Fruit fly (Drosophila melanogaster) whole organism, prepupa: ENCODE results near the gene CG17570.

Experiments used
- Blimp-1 ChIP-seq: fragments of 200-800 bp; sonication (Bioruptor generic); optimal IDR thresholded peaks from 3 replicates; lab custom pipeline; 2017; ENCODE audit warnings: missing biosample characterization, missing genetic modification characterization, mild to moderate bottlenecking, moderate library complexity, missing genetic modification reagents
- CG10669 ChIP-seq: fragments of 200-800 bp; sonication (Bioruptor generic); optimal IDR thresholded peaks from 3 replicates; lab custom pipeline; 2018; ENCODE audit warnings: missing biosample characterization, mild to moderate bottlenecking, missing genetic modification characterization, moderate library complexity
- CG11762 ChIP-seq: fragments of 200-800 bp; sonication (Bioruptor generic); optimal IDR thresholded peaks from 3 replicates; lab custom pipeline; 2016; ENCODE audit warnings: missing biosample characterization, missing genetic modification characterization; ENCODE audit not compliant: insufficient read depth
- CG11902 ChIP-seq: fragments of 200-800 bp; sonication (Bioruptor generic); optimal IDR thresholded peaks from 3 replicates; lab custom pipeline; 2016; ENCODE audit warnings: missing biosample characterization, missing genetic modification characterization
- CG1621 ChIP-seq: fragments of 200-800 bp; sonication (Bioruptor generic); optimal IDR thresholded peaks from 3 replicates; lab custom pipeline; 2018; ENCODE audit warnings: missing biosample characterization, mild to moderate bottlenecking, missing genetic modification characterization
- CG16779 ChIP-seq: fragments of 200-800 bp; sonication (Bioruptor generic); optimal IDR thresholded peaks from 3 replicates; lab custom pipeline; 2017; ENCODE audit warnings: missing biosample characterization, mild to moderate bottlenecking, missing genetic modification characterization
- CG32006 ChIP-seq: fragments of 200-800 bp; sonication (Bioruptor generic); optimal IDR thresholded peaks from 3 replicates; lab custom pipeline; 2017; ENCODE audit warnings: missing biosample characterization, mild to moderate bottlenecking, missing genetic modification characterization
- CG3919 ChIP-seq: fragments of 200-800 bp; sonication (Bioruptor generic); optimal IDR thresholded peaks from 3 replicates; lab custom pipeline; 2016; ENCODE audit warnings: missing biosample characterization, missing genetic modification characterization
- CG4318 ChIP-seq: fragments of 200-800 bp; sonication (Bioruptor generic); optimal IDR thresholded peaks from 3 replicates; lab custom pipeline; 2017; ENCODE audit warnings: missing biosample characterization, mild to moderate bottlenecking, missing genetic modification characterization
- CG6163 ChIP-seq: fragments of 200-800 bp; sonication (Bioruptor generic); IDR thresholded peaks from 3 replicates; pipeline ENCODE4 v1.3.6; 2022; ENCODE audit warnings: missing biosample characterization, missing genetic modification characterization
- CG6276 ChIP-seq: fragments of 200-800 bp; sonication (Bioruptor generic); optimal IDR thresholded peaks from 2 replicates; lab custom pipeline; 2017; ENCODE audit warnings: missing biosample characterization, mild to moderate bottlenecking, missing genetic modification characterization
- CG6792 ChIP-seq: fragments of 200-800 bp; sonication (Bioruptor generic); optimal IDR thresholded peaks from 3 replicates; lab custom pipeline; 2016; ENCODE audit warnings: missing biosample characterization, missing genetic modification characterization
- CG6808 ChIP-seq: fragments of 200-800 bp; sonication (Bioruptor generic); optimal IDR thresholded peaks from 3 replicates; lab custom pipeline; 2017; ENCODE audit warnings: missing biosample characterization, missing genetic modification characterization, mild to moderate bottlenecking, moderate library complexity, missing genetic modification reagents
- CG6854 ChIP-seq: fragments of 200-800 bp; sonication (Bioruptor generic); optimal IDR thresholded peaks from 2 replicates; lab custom pipeline; 2017; ENCODE audit warnings: missing biosample characterization, mild to moderate bottlenecking, missing genetic modification characterization
- CG7368 ChIP-seq: fragments of 200-800 bp; sonication (Bioruptor generic); optimal IDR thresholded peaks from 3 replicates; lab custom pipeline; 2016; ENCODE audit warnings: missing biosample characterization, missing genetic modification characterization
- CG8119 ChIP-seq: fragments of 200-800 bp; sonication (Bioruptor generic); IDR thresholded peaks from 3 replicates; pipeline ENCODE4 v1.3.6; 2022; ENCODE audit warnings: missing biosample characterization, missing genetic modification characterization
- CG8632 ChIP-seq: fragments of 200-800 bp; sonication (Bioruptor generic); optimal IDR thresholded peaks from 3 replicates; lab custom pipeline; 2016; ENCODE audit warnings: missing biosample characterization, missing genetic modification characterization
- CG9139 ChIP-seq: fragments of 200-800 bp; sonication (Bioruptor generic); optimal IDR thresholded peaks from 3 replicates; lab custom pipeline; 2017; ENCODE audit warnings: missing biosample characterization, mild to moderate bottlenecking, missing genetic modification characterization
- Eip75B ChIP-seq: fragments of 200-800 bp; sonication (Bioruptor generic); optimal IDR thresholded peaks from 3 replicates; lab custom pipeline; 2016; ENCODE audit warnings: missing biosample characterization, missing genetic modification characterization
- Eip78C ChIP-seq: fragments of 200-800 bp; sonication (Bioruptor generic); peaks from one replicate; lab custom pipeline; 2016; ENCODE audit warnings: missing biosample characterization, missing genetic modification characterization
- Eip93F ChIP-seq: fragments of 200-800 bp; sonication (Bioruptor generic); optimal IDR thresholded peaks from 2 replicates; lab custom pipeline; 2016; ENCODE audit warnings: missing biosample characterization, mild to moderate bottlenecking, missing genetic modification characterization
- Ets96B ChIP-seq: fragments of 200-800 bp; optimal IDR thresholded peaks from 2 replicates; lab custom pipeline; 2019; ENCODE audit warnings: missing biosample characterization, mild to moderate bottlenecking, missing genetic modification characterization, moderate library complexity
- Gug ChIP-seq: fragments of 200-800 bp; sonication (Bioruptor generic); IDR thresholded peaks from 2 replicates; pipeline ENCODE4 v1.3.6; 2022; ENCODE audit warnings: missing biosample characterization, missing genetic modification characterization
- Hr38 ChIP-seq: sonication (Bioruptor generic); optimal IDR thresholded peaks from 2 replicates; lab custom pipeline; 2016; ENCODE audit warnings: missing biosample characterization, missing genetic modification characterization
- Hr39 ChIP-seq: fragments of 200-800 bp; sonication (Bioruptor generic); optimal IDR thresholded peaks from 2 replicates; lab custom pipeline; 2016; ENCODE audit warnings: missing biosample characterization, missing genetic modification characterization
- Hr4 ChIP-seq: fragments of 200-800 bp; sonication (Bioruptor generic); optimal IDR thresholded peaks from 3 replicates; lab custom pipeline; 2016; ENCODE audit warnings: missing biosample characterization, missing genetic modification characterization
- Lpt ChIP-seq: fragments of 200-800 bp; sonication (Bioruptor generic); optimal IDR thresholded peaks from 3 replicates; lab custom pipeline; 2016; ENCODE audit warnings: missing biosample characterization, missing genetic modification characterization
- OdsH ChIP-seq: fragments of 200-800 bp; sonication (Bioruptor generic); optimal IDR thresholded peaks from 3 replicates; lab custom pipeline; 2016; ENCODE audit warnings: missing biosample characterization, missing genetic modification characterization
- Smox ChIP-seq: fragments of 200-800 bp; sonication (Bioruptor generic); optimal IDR thresholded peaks from 3 replicates; lab custom pipeline; 2016; ENCODE audit warnings: missing biosample characterization, missing genetic modification characterization
- Sox102F ChIP-seq: fragments of 200-800 bp; sonication (Bioruptor generic); optimal IDR thresholded peaks from 2 replicates; lab custom pipeline; 2016; ENCODE audit warnings: missing biosample characterization, mild to moderate bottlenecking, missing genetic modification characterization
- Sox14 ChIP-seq: fragments of 200-800 bp; sonication (Bioruptor generic); optimal IDR thresholded peaks from 3 replicates; lab custom pipeline; 2016; ENCODE audit warnings: missing biosample characterization, missing genetic modification characterization
- Sox15 ChIP-seq: fragments of 200-800 bp; sonication (Bioruptor generic); optimal IDR thresholded peaks from 3 replicates; lab custom pipeline; 2016; ENCODE audit warnings: missing biosample characterization, missing genetic modification characterization
- achi ChIP-seq: fragments of 200-800 bp; sonication (Bioruptor generic); optimal IDR thresholded peaks from 3 replicates; lab custom pipeline; 2016; ENCODE audit warnings: missing biosample characterization, missing genetic modification characterization
- cyc ChIP-seq: fragments of 200-800 bp; sonication (Bioruptor generic); optimal IDR thresholded peaks from 3 replicates; lab custom pipeline; 2016; ENCODE audit warnings: missing biosample characterization, missing genetic modification characterization
- dsx ChIP-seq: fragments of 200-800 bp; optimal IDR thresholded peaks from 3 replicates; lab custom pipeline; 2019; ENCODE audit warnings: missing biosample characterization, mild to moderate bottlenecking, missing genetic modification characterization, moderate library complexity; ENCODE audit not compliant: poor library complexity, severe bottlenecking
- eg ChIP-seq: fragments of 200-800 bp; sonication (Bioruptor generic); IDR thresholded peaks from 3 replicates; pipeline ENCODE4 v1.3.6; 2022; ENCODE audit warnings: missing biosample characterization, missing genetic modification characterization
- fd59A ChIP-seq: fragments of 200-800 bp; sonication (Bioruptor generic); optimal IDR thresholded peaks from 2 replicates; lab custom pipeline; 2017; ENCODE audit warnings: missing biosample characterization, mild to moderate bottlenecking, missing genetic modification characterization, missing genetic modification reagents
- fd85E ChIP-seq: fragments of 200-800 bp; sonication (Bioruptor generic); optimal IDR thresholded peaks from 3 replicates; lab custom pipeline; 2016; ENCODE audit warnings: missing biosample characterization, missing genetic modification characterization
- fkh ChIP-seq: fragments of 200-800 bp; sonication (Bioruptor generic); optimal IDR thresholded peaks from 3 replicates; lab custom pipeline; 2017; ENCODE audit warnings: missing biosample characterization, mild to moderate bottlenecking, missing genetic modification characterization, moderate library complexity
- lz ChIP-seq: fragments of 200-800 bp; sonication (Bioruptor generic); optimal IDR thresholded peaks from 3 replicates; lab custom pipeline; 2016; ENCODE audit warnings: missing biosample characterization, missing genetic modification characterization
- net ChIP-seq: fragments of 200-800 bp; sonication (Bioruptor generic); optimal IDR thresholded peaks from 3 replicates; lab custom pipeline; 2016; ENCODE audit warnings: missing biosample characterization, missing genetic modification characterization
- pdm3 ChIP-seq: fragments of 200-800 bp; sonication (Bioruptor generic); optimal IDR thresholded peaks from 3 replicates; lab custom pipeline; 2016; ENCODE audit warnings: missing biosample characterization, missing genetic modification characterization
- salr ChIP-seq, 2 experiments: fragments of 200-800 bp; sonication (Bioruptor generic); optimal IDR thresholded peaks; 3 replicates each; lab custom pipeline; 2016 to 2018; ENCODE audit warnings: missing biosample characterization in 2 of 2, missing genetic modification characterization in 2 of 2, mild to moderate bottlenecking in 1 of 2
- spab ChIP-seq: fragments of 200-800 bp; sonication (Bioruptor generic); optimal IDR thresholded peaks from 2 replicates; lab custom pipeline; 2017; ENCODE audit warnings: missing biosample characterization, mild to moderate bottlenecking, missing genetic modification characterization, missing genetic modification reagents
- ss ChIP-seq, 2 experiments: fragments of 200-800 bp; sonication (Bioruptor generic); optimal IDR thresholded peaks; 2 replicates in 1 of 2; 3 replicates in 1 of 2; lab custom pipeline; 2017 to 2018; ENCODE audit warnings: mild to moderate bottlenecking in 2 of 2, missing biosample characterization in 2 of 2, missing genetic modification characterization in 2 of 2, moderate library complexity in 1 of 2
- svp ChIP-seq: fragments of 200-800 bp; sonication (Bioruptor generic); peaks from one replicate; lab custom pipeline; 2016; ENCODE audit warnings: missing biosample characterization, missing genetic modification characterization
- topi ChIP-seq: fragments of 200-800 bp; sonication (Bioruptor generic); optimal IDR thresholded peaks from 3 replicates; lab custom pipeline; 2016; ENCODE audit warnings: missing biosample characterization, missing genetic modification characterization
- vri ChIP-seq: fragments of 200-800 bp; sonication (Bioruptor generic); optimal IDR thresholded peaks from 3 replicates; lab custom pipeline; 2016; ENCODE audit warnings: missing biosample characterization, mild to moderate bottlenecking, missing genetic modification characterization

Gene CG17570

dm6 chr2L:20287189-20287588 is 23.0 kb upstream of the CG17570 start (continued):
- TF ChIP-seq CG11902 (GFP tag; lab: Kevin White, UChicago) (no peak), Sox102F (GFP tag; lab: Kevin White, UChicago) (peak; percentile 35), spab (peak; percentile 25), CG3919 (GFP tag; lab: Kevin White, UChicago) (no peak), lz (GFP tag; lab: Kevin White, UChicago) (peak; percentile 51), eg (GFP tag; lab: Robert Waterston, UW) (peak; percentile 56; the same call in 2 of the 3 replicates), dsx (GFP tag; lab: Kevin White, UChicago) (no peak)

DNA sequence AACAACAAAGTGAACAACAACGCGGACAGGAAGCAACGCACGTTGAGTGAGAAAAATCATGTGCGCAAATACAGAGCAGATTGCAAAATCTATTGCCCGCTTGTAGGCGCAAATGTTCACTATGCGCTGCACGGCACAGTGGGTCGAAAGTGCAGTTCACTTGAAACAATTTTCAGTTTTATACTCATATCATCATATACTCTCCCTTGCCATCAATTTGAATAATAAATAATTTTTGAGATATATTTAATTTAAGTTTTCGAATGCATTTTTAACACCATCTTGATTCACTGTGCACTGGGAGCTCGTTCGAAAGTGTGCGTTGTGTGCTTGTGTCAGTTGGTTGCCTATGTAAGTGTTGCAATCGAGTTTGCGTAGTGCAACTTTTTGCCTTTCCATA is 3.0 kb upstream of the CG17570 start:
- TF ChIP-seq OdsH (GFP tag; lab: Kevin White, UChicago) = peak; percentile 84
- peak; percentile 60 for TF ChIP-seq CG11902 (GFP tag; lab: Kevin White, UChicago)
- TF ChIP-seq fkh (GFP tag; lab: Kevin White, UChicago) = no peak
- peak; percentile 68 for TF ChIP-seq topi (GFP tag; lab: Kevin White, UChicago)
- peak; percentile 31 to 72 for TF ChIP-seq ss (GFP tag; optimal IDR thresholded peaks at IDR 0.05; lab: Kevin White, UChicago)
- peak; percentile 58 for TF ChIP-seq cyc (GFP tag; lab: Kevin White, UChicago)
- TF ChIP-seq Eip93F (GFP tag; lab: Kevin White, UChicago) = no peak
- peak; percentile 78 for TF ChIP-seq achi (GFP tag; lab: Kevin White, UChicago)
- peak; percentile 82 for TF ChIP-seq Hr4 (GFP tag; lab: Kevin White, UChicago)
- peak; percentile 75 for TF ChIP-seq Ets96B (tag; lab: Kevin White, UChicago)
- peak; percentile 80 for TF ChIP-seq CG4318 (GFP tag; lab: Kevin White, UChicago)
- TF ChIP-seq net (GFP tag; lab: Kevin White, UChicago) = peak; percentile 63
- peak; percentile 46 for TF ChIP-seq CG6808 (GFP tag; lab: Kevin White, UChicago)
- peak; percentile 71 for TF ChIP-seq Sox14 (GFP tag; lab: Kevin White, UChicago)
- TF ChIP-seq Sox15 (GFP tag; lab: Kevin White, UChicago) = peak; percentile 58
- TF ChIP-seq CG11762 (GFP tag; lab: Kevin White, UChicago) = peak; percentile 53
- TF ChIP-seq CG6163 = peak; percentile 91
- TF ChIP-seq Smox (GFP tag; lab: Kevin White, UChicago) = peak; percentile 64
- TF ChIP-seq CG8632 (GFP tag; lab: Kevin White, UChicago) = peak; percentile 60
- peak; percentile 41 for TF ChIP-seq CG16779
- no peak for TF ChIP-seq fd85E (GFP tag; lab: Kevin White, UChicago)
- no peak for TF ChIP-seq CG6854 (GFP tag; lab: Kevin White, UChicago)
- peak; percentile 46 for TF ChIP-seq vri (GFP tag; lab: Kevin White, UChicago)
- TF ChIP-seq CG32006 (GFP tag; lab: Kevin White, UChicago) = peak; percentile 84
- TF ChIP-seq CG3919 (GFP tag; lab: Kevin White, UChicago) = peak; percentile 78
- TF ChIP-seq dsx (GFP tag; lab: Kevin White, UChicago) = peak; percentile 60
- TF ChIP-seq salr (GFP tag; optimal IDR thresholded peaks at IDR 0.05; lab: Kevin White, UChicago) = peak; percentile 53 to 70
- peak; percentile 62 for TF ChIP-seq lz (GFP tag; lab: Kevin White, UChicago)
- peak; percentile 85 for TF ChIP-seq CG8119
- TF ChIP-seq spab = peak; percentile 56
- TF ChIP-seq CG6276 (GFP tag; lab: Kevin White, UChicago) = peak; percentile 68
- TF ChIP-seq Lpt = peak; percentile 57
- TF ChIP-seq Hr39 = peak; percentile 66
- TF ChIP-seq CG6792 (GFP tag; lab: Kevin White, UChicago) = peak; percentile 74
- peak; percentile 81 for TF ChIP-seq pdm3 (GFP tag; lab: Kevin White, UChicago)
- peak; percentile 35 for TF ChIP-seq CG7368 (GFP tag; lab: Kevin White, UChicago)
- no peak for TF ChIP-seq Hr38
- TF ChIP-seq Gug (GFP tag; lab: Robert Waterston, UW) = peak; percentile 80
- peak; percentile 18 for TF ChIP-seq CG9139 (GFP tag; lab: Kevin White, UChicago)
- peak; percentile 83 for TF ChIP-seq CG1621 (tag; lab: Kevin White, UChicago)
- TF ChIP-seq Sox102F (GFP tag; lab: Kevin White, UChicago) = peak; percentile 67
- peak; percentile 92 for TF ChIP-seq Eip78C
- peak; percentile 75 for TF ChIP-seq svp
- TF ChIP-seq CG10669 (GFP tag; lab: Kevin White, UChicago) = peak; percentile 54
- TF ChIP-seq Blimp-1 (GFP tag; lab: Kevin White, UChicago) = no peak
- peak; percentile 69 for TF ChIP-seq fd59A (GFP tag; lab: Kevin White, UChicago)
- TF ChIP-seq Eip75B = peak; percentile 54
